Fruit fly (Drosophila melanogaster) whole organism, pupa: ENCODE results near the gene CG43347.

ENCODE experiments used
- CG12605 ChIP-seq: fragments of 200-800 bp; sonication (Bioruptor generic); IDR thresholded peaks from 2 replicates; pipeline ENCODE4 v1.3.6; 2022; ENCODE audit warnings: missing biosample characterization, missing genetic modification characterization
- CG13204 ChIP-seq: fragments of 200-800 bp; sonication (Bioruptor generic); optimal IDR thresholded peaks from 2 replicates; lab custom pipeline; 2018; ENCODE audit warnings: missing biosample characterization, mild to moderate bottlenecking, missing genetic modification characterization, moderate library complexity
- CG17806 ChIP-seq: fragments of 200-800 bp; sonication (Bioruptor generic); optimal IDR thresholded peaks from 2 replicates; lab custom pipeline; 2018; ENCODE audit warnings: missing biosample characterization, mild to moderate bottlenecking, missing genetic modification characterization, moderate library complexity
- CG32121 ChIP-seq: fragments of 200-800 bp; sonication (Bioruptor generic); IDR thresholded peaks from 2 replicates; pipeline ENCODE4 v1.3.6; 2022; ENCODE audit warnings: missing biosample characterization, missing genetic modification characterization
- CG8159 ChIP-seq: fragments of 200-800 bp; sonication (Bioruptor generic); optimal IDR thresholded peaks from 3 replicates; lab custom pipeline; 2018; ENCODE audit warnings: missing biosample characterization, mild to moderate bottlenecking, missing genetic modification characterization, moderate library complexity
- EcR ChIP-seq: fragments of 200-800 bp; sonication (Bioruptor generic); optimal IDR thresholded peaks from 3 replicates; lab custom pipeline; 2019; ENCODE audit warnings: missing biosample characterization, missing genetic modification characterization, mild to moderate bottlenecking, moderate library complexity, missing genetic modification reagents
- Ets98B ChIP-seq: fragments of 200-800 bp; sonication (Bioruptor generic); IDR thresholded peaks from 2 replicates; pipeline ENCODE4 v1.3.6; 2022; ENCODE audit warnings: missing biosample characterization, missing genetic modification characterization
- Pif1B ChIP-seq: fragments of 200-800 bp; sonication (Bioruptor generic); optimal IDR thresholded peaks from 3 replicates; lab custom pipeline; 2016; ENCODE audit warnings: missing biosample characterization, missing genetic modification characterization
- Snoo ChIP-seq: fragments of 200-800 bp; sonication (Bioruptor generic); optimal IDR thresholded peaks from 3 replicates; lab custom pipeline; 2017; ENCODE audit warnings: missing biosample characterization, mild to moderate bottlenecking, missing genetic modification characterization, inconsistent platforms
- rn ChIP-seq: fragments of 200-800 bp; sonication (Bioruptor generic); IDR thresholded peaks from 2 replicates; pipeline ENCODE4 v1.3.6; 2022; ENCODE audit warnings: missing biosample characterization, missing genetic modification characterization

dm6 chrX:10581476-10581875, 38.5 kb downstream of the CG43347 start:
- TF ChIP-seq CG12605 (GFP tag; lab: Robert Waterston, UW), result 0 out of 2 replicates have a peak, but pooled peaks have one; percentile 21
- 0 out of 2 replicates have a peak, but pooled peaks have one; percentile 17 for TF ChIP-seq CG32121
- no peak for TF ChIP-seq EcR (GFP tag; lab: Kevin White, UChicago)
- peak; percentile 71 for TF ChIP-seq Pif1B (GFP tag; lab: Kevin White, UChicago)
- no peak for TF ChIP-seq Ets98B
- no peak for TF ChIP-seq Snoo (tag; lab: Kevin White, UChicago)
- peak; percentile 64 for TF ChIP-seq CG8159 (tag; lab: Kevin White, UChicago)
- no peak for TF ChIP-seq CG13204 (GFP tag; lab: Kevin White, UChicago)
- peak; percentile 31 for TF ChIP-seq CG17806
- TF ChIP-seq rn (GFP tag; lab: Robert Waterston, UW), result no peak; the same call in 1 of the 2 replicates
